Worm (Caenorhabditis elegans): ENCODE results near the gene ZK632.12.

ce11 chrIII:9857110-9857509 is 26.5 kb downstream of the ZK632.12 start:
- TF ChIP-seq ztf-23 (GFP tag; IDR thresholded peaks at IDR 0.05): no peak
- TF ChIP-seq flt-1 (GFP tag; IDR thresholded peaks at IDR 0.05): no peak
- TF ChIP-seq T22C8.4 (GFP tag; IDR thresholded peaks at IDR 0.05): no peak
- no peak for TF ChIP-seq ztf-29 (GFP tag; IDR thresholded peaks at IDR 0.05)
- no peak for TF ChIP-seq cog-1 (tag; optimal IDR thresholded peaks at IDR 0.05)
- TF ChIP-seq tab-1 (GFP tag; IDR thresholded peaks at IDR 0.05): no peak
- TF ChIP-seq med-1 (GFP tag; optimal IDR thresholded peaks at IDR 0.05; ENCODE audit: insufficient read depth): no peak
- no peak for TF ChIP-seq klf-2 (GFP tag; conservative IDR thresholded peaks at IDR 0.05)
- no peak for TF ChIP-seq ref-1 (GFP tag; conservative IDR thresholded peaks at IDR 0.05)
